Fruit fly (Drosophila melanogaster) Kc167 (cell line): ENCODE results near the gene Ccp84Ad.

ENCODE experiments used
- Myc ChIP-seq: fragments of >200 bp; optimal IDR thresholded peaks from 2 replicates; lab custom pipeline; 2017; ENCODE audit warnings: missing external identifiers
- Sin3A ChIP-seq: fragments of >200 bp; optimal IDR thresholded peaks from 2 replicates; lab custom pipeline; 2018; ENCODE audit warnings: missing external identifiers
- h ChIP-seq: fragments of >200 bp; optimal IDR thresholded peaks from 3 replicates; lab custom pipeline; 2018; ENCODE audit warnings: missing external identifiers
- insv ChIP-seq: fragments of >200 bp; optimal IDR thresholded peaks from 3 replicates; lab custom pipeline; 2018; ENCODE audit warnings: missing external identifiers
- psq ChIP-seq: fragments of >200 bp; optimal IDR thresholded peaks from 2 replicates; lab custom pipeline; 2017; ENCODE audit warnings: missing external identifiers
- ttk ChIP-seq: sonication (Bioruptor generic); optimal IDR thresholded peaks from 2 replicates; lab custom pipeline; 2017; ENCODE audit warnings: missing external identifiers

The Ccp84Ad gene

DNA sequence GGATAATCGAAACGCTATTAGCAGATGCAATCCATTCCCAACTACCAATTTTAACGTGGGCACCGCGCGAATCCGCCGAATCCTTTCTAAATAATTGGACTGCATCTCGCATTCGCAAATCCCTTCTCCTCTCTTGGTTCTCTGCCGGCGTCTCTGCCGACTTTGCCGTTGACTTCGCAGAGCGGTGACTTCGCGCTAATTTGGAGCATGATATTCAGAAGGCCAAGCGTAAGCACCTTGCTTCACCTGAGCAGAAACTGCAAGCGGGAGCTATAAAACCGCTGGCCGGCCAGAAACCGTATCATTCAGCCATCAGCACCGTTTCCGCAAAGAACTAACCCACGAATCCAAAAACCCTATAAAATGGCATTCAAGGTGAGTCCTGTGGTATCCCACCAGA, 11.3 kb downstream of the Ccp84Ad start, which contains the start of gene Ccp84Aa:
Gene Ccp84Aa, plus strand, starts transcription at position 301 of the 400 bp plus-strand sequence.
- TF ChIP-seq h (lab: Kevin White, UChicago): no peak
- TF ChIP-seq ttk: no peak
- no peak for TF ChIP-seq Myc (lab: Kevin White, UChicago)
- TF ChIP-seq insv: no peak
- no peak for TF ChIP-seq Sin3A (lab: Kevin White, UChicago)
- TF ChIP-seq psq (lab: Kevin White, UChicago): no peak

DNA sequence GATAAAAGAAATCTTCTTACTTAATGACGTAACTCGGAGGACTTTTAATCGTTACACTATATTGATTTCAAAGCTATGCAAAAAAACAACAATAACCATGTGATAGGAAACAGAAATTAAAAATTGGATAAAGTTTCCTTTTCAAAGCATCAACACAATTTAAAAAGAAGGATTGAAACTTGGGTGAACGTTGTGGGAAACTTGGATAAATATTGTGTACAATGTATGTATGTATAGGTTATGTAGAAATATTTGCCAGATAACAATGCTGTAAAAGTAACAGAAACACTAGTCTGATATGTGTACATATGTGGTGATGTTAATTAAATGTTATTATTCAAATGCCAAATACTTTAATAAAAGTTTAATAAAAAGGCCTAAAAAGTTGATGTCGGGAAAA, 13.8 kb downstream of the Ccp84Ad start:
- no peak for TF ChIP-seq ttk
- no peak for TF ChIP-seq Myc (lab: Kevin White, UChicago)
- no peak for TF ChIP-seq h (lab: Kevin White, UChicago)
- no peak for TF ChIP-seq insv

DNA sequence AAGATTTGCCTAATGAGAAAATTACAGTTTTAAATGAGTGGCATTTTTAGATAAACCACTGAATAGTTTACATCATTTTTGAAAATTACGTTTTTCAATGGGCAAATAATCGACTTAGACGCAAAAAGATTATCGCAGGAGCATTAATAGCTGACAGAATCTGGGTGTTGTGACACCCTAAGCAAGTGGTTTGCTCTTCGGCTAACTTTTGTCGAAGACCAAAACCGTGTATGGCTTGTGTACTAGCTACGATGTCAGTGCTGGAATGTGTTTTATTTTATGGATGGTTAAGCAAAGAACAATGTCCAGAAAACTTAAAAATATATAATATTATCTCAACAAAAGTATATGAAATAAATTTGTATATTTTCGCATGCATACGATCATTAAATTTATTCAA, 16.3 kb downstream of the Ccp84Ad start:
- TF ChIP-seq Myc (lab: Kevin White, UChicago) (no peak), Sin3A (lab: Kevin White, UChicago) (no peak), insv (no peak), h (lab: Kevin White, UChicago) (no peak)

DNA sequence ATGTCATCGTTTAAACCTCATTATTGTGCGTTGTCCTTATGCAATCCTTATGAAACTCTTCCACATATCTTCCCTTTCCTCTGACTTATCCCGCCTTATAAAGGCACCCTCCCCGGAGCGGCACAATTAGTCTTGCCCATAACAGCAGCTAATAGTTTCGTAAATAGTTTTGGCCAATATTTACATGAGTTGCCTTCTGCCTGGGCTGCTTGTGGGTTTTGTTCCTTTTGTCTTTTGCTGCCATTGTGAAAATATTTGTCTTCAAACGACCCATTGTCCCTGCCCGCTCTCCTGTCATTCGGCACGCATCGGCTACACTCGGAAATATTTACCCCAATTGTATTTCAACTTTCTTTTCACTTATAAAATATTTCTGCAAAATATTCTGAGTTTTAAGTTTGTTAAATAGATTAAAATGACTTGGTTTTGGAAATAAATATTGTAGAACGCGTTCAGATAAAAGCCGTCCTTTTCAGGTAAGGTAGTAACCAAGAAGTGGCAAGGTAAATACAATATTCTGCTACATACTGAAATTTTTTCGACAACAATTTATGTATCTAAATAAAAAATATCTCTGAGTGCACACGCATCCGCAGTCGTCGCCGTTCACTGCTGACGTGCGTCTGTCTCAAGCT, 31.1 kb downstream of the Ccp84Ad start:
- TF ChIP-seq Myc (lab: Kevin White, UChicago): no peak
- TF ChIP-seq ttk: no peak
- no peak for TF ChIP-seq insv
- no peak for TF ChIP-seq Sin3A (lab: Kevin White, UChicago)

DNA sequence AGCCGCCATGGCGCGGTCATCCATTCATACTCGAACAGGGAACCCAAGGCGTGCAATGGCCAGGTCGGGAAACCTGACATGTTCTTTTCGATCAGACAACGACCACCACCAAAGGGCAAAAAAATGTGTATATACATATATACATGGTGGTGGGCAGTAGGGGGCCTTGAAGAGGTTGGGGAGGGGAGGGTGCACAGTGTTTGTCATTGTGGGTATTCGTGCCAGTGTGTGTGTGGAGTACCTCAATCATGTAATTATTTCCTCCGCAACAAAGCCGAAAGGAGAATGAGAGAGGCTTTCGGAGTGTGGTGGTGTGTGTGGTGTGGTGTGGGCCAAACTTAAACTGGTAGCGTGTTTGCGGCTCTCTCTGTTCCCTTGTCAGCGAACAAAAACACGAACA, 33.6 kb downstream of the Ccp84Ad start:
- TF ChIP-seq Myc (lab: Kevin White, UChicago): no peak
- no peak for TF ChIP-seq h (lab: Kevin White, UChicago)
- no peak for TF ChIP-seq insv
- no peak for TF ChIP-seq ttk
- TF ChIP-seq psq (lab: Kevin White, UChicago): no peak
- TF ChIP-seq Sin3A (lab: Kevin White, UChicago): no peak

DNA sequence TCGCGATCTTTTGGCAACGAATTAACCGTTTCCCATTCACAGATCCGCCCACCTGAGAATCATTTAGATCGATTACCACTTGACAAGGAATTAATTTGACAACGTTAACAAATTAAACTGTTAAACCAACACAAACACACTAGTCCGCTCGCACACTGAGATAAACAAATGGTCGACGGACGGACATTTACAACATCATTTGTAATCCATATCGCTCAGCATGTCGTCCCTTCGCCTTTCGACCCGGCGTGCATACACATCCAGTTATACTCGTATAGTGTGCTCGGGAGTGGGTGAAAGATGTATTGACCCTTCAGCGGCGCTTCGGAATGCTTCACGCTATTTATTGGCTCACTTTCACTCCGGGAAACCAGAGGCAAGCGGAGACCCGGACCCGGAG, 43.2 kb downstream of the Ccp84Ad start:
- no peak for TF ChIP-seq insv
- TF ChIP-seq ttk: no peak
- TF ChIP-seq Sin3A (lab: Kevin White, UChicago): no peak
- TF ChIP-seq psq (lab: Kevin White, UChicago): no peak
- TF ChIP-seq Myc (lab: Kevin White, UChicago): no peak
- no peak for TF ChIP-seq h (lab: Kevin White, UChicago)

DNA sequence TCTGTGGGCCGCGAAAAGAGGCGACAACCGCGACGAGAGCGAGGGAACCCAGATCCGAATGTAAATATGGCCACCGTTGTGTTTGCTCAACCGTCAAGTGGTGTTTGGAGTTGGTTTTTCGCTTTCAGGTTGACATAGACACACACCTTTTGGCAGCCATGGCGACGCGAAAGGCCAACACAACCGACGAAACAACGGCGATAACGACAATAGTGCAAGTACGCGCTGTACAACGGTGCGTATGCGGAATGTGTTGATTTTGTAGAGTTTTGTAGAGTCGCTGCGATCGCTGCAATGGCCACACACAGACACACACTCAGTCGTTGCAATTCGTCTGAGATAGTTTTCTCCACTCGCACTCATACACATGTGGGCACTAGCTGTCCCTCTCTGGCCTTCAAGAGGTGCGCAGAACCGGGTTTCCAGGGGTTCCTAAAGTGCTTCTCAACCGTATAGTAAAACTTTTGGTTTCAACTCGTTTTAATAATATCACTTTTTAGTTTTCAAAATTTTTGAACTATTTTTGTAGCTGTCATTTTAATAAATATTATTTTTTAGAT, 48.9 kb downstream of the Ccp84Ad start:
- TF ChIP-seq ttk (no peak), Myc (lab: Kevin White, UChicago) (no peak), Sin3A (lab: Kevin White, UChicago) (no peak)

DNA sequence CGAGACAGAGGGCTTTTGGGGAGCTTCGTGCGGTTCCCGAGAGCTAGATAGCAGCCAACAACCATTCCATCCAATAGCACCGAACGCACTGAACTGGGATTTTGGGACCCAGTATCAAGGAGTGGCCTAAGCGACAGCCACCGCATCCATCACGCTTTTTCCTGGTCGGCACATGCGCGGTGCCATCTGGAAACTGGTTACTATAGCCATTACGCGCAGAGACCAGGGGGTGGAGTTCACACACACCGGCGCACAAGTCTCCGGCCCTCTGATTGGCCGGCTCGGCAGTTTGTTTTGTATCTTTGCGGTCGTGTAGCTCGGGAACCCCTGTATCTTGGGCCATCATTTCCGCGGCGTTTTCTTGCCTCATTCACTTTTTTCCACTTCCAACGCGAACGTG, 49.5 kb downstream of the Ccp84Ad start, which contains the start of gene pb:
Gene pb, minus strand, starts transcription at position 81 of the 400 bp plus-strand sequence.
- TF ChIP-seq insv: no peak
